Fruit fly (Drosophila melanogaster) whole organism, embryonic: ENCODE measurements around the gene CG33631.

Source experiments
- CG1024 ChIP-seq: fragments of 200-800 bp; sonication (Bioruptor generic); IDR thresholded peaks from 2 replicates; pipeline ENCODE4 v1.3.6; 2022; ENCODE audit warnings: missing biosample characterization, missing genetic modification characterization
- CG11085 ChIP-seq: fragments of 200-800 bp; sonication (Bioruptor generic); IDR thresholded peaks from 2 replicates; pipeline ENCODE4 v1.3.6; 2022; ENCODE audit warnings: missing biosample characterization, missing genetic modification characterization
- CG11695 ChIP-seq: fragments of 200-800 bp; sonication (Bioruptor generic); IDR thresholded peaks from 3 replicates; pipeline ENCODE4 v1.3.6; 2022; ENCODE audit warnings: missing biosample characterization, missing genetic modification characterization
- CG17612 ChIP-seq: fragments of 200-800 bp; sonication (Bioruptor generic); IDR thresholded peaks from 2 replicates; pipeline ENCODE4 v1.3.6; 2022; ENCODE audit warnings: missing biosample characterization, missing genetic modification characterization
- CG2712 ChIP-seq: fragments of 200-800 bp; optimal IDR thresholded peaks from 3 replicates; lab custom pipeline; 2019; ENCODE audit warnings: missing biosample characterization, mild to moderate bottlenecking, missing genetic modification characterization, moderate library complexity
- CG3163 ChIP-seq: fragments of 200-800 bp; sonication (Bioruptor generic); optimal IDR thresholded peaks from 3 replicates; lab custom pipeline; 2016; ENCODE audit warnings: missing biosample characterization, missing genetic modification characterization
- CG34224 ChIP-seq: fragments of 200-800 bp; sonication (Bioruptor generic); IDR thresholded peaks from 3 replicates; pipeline ENCODE4 v1.3.6; 2022; ENCODE audit warnings: missing biosample characterization, missing genetic modification characterization; ENCODE audit not compliant: partially characterized antibody
- CG3995 ChIP-seq: fragments of 200-800 bp; sonication (Bioruptor generic); optimal IDR thresholded peaks from 3 replicates; lab custom pipeline; 2016; ENCODE audit warnings: missing biosample characterization, missing genetic modification characterization
- CG4328 ChIP-seq: fragments of 200-800 bp; sonication (Bioruptor generic); optimal IDR thresholded peaks from 3 replicates; lab custom pipeline; 2017; ENCODE audit warnings: missing biosample characterization, missing genetic modification reagents, missing genetic modification characterization
- CG4820 ChIP-seq: fragments of 200-800 bp; sonication (Bioruptor generic); optimal IDR thresholded peaks from 3 replicates; lab custom pipeline; 2016; ENCODE audit warnings: missing biosample characterization, missing genetic modification characterization
- CG7372 ChIP-seq: fragments of 200-800 bp; sonication (Bioruptor generic); IDR thresholded peaks from 2 replicates; pipeline ENCODE4 v1.3.6; 2022; ENCODE audit warnings: missing biosample characterization, missing genetic modification characterization
- CG7556 ChIP-seq: fragments of 200-800 bp; sonication (Bioruptor generic); optimal IDR thresholded peaks from 2 replicates; lab custom pipeline; 2017; ENCODE audit warnings: missing biosample characterization, mild to moderate bottlenecking, missing genetic modification characterization
- CG7786 ChIP-seq: fragments of 200-800 bp; sonication (Bioruptor generic); optimal IDR thresholded peaks from 2 replicates; lab custom pipeline; 2016; ENCODE audit warnings: missing biosample characterization, missing genetic modification characterization
- CG9609 ChIP-seq: fragments of 200-800 bp; sonication (Bioruptor generic); optimal IDR thresholded peaks from 3 replicates; lab custom pipeline; 2016; ENCODE audit warnings: missing biosample characterization, missing genetic modification characterization
- CG9727 ChIP-seq: fragments of 200-800 bp; sonication (Bioruptor generic); optimal IDR thresholded peaks from 3 replicates; lab custom pipeline; 2017; ENCODE audit warnings: missing biosample characterization, mild to moderate bottlenecking, missing genetic modification characterization
- D19A ChIP-seq: fragments of 200-800 bp; optimal IDR thresholded peaks from 3 replicates; lab custom pipeline; 2019; ENCODE audit warnings: missing biosample characterization, mild to moderate bottlenecking, missing genetic modification characterization, moderate library complexity
- Dll ChIP-seq: fragments of 200-800 bp; sonication (Bioruptor generic); IDR thresholded peaks from 4 replicates; pipeline ENCODE4 v1.3.6; 2022; ENCODE audit warnings: missing biosample characterization, missing genetic modification characterization; ENCODE audit not compliant: partially characterized antibody
- Ets97D ChIP-seq: fragments of 200-800 bp; sonication (Bioruptor generic); optimal IDR thresholded peaks from 3 replicates; lab custom pipeline; 2016; ENCODE audit warnings: missing biosample characterization, missing genetic modification characterization
- Meics ChIP-seq: fragments of 200-800 bp; sonication (Bioruptor generic); optimal IDR thresholded peaks from 2 replicates; lab custom pipeline; 2017; ENCODE audit warnings: missing biosample characterization, mild to moderate bottlenecking, missing genetic modification characterization
- Pdp1 ChIP-seq, 2 experiments: fragments of 200-800 bp; sonication (Bioruptor generic); optimal IDR thresholded peaks; 3 replicates each; lab custom pipeline; 2016; ENCODE audit warnings: missing biosample characterization in 2 of 2, missing genetic modification characterization in 2 of 2, mild to moderate bottlenecking in 1 of 2, moderate library complexity in 1 of 2
- Xbp1 ChIP-seq: fragments of 200-800 bp; sonication (Bioruptor generic); optimal IDR thresholded peaks from 3 replicates; lab custom pipeline; 2016; ENCODE audit warnings: missing biosample characterization, mild to moderate bottlenecking, missing genetic modification characterization
- bsh ChIP-seq, 2 experiments: fragments of 200-800 bp; sonication (Bioruptor generic); optimal IDR thresholded peaks; 2 replicates each; lab custom pipeline; 2017 to 2018; ENCODE audit warnings: mild to moderate bottlenecking in 2 of 2, missing biosample characterization in 2 of 2, missing genetic modification characterization in 2 of 2, moderate library complexity in 1 of 2
- ci ChIP-seq: fragments of 200-800 bp; sonication (Bioruptor generic); IDR thresholded peaks from 3 replicates; pipeline ENCODE4 v1.3.6; 2022; ENCODE audit warnings: missing biosample characterization, missing genetic modification characterization
- esg ChIP-seq: fragments of 200-800 bp; sonication (Bioruptor generic); conservative IDR thresholded peaks from 2 replicates; pipeline ENCODE4 v1.3.6; 2022; ENCODE audit warnings: missing biosample characterization, missing genetic modification characterization
- ewg ChIP-seq: fragments of 200-800 bp; sonication (Bioruptor generic); optimal IDR thresholded peaks from 3 replicates; lab custom pipeline; 2017; ENCODE audit warnings: mild to moderate bottlenecking, missing biosample characterization, missing genetic modification reagents, missing genetic modification characterization
- gce ChIP-seq: fragments of 200-800 bp; sonication (Bioruptor generic); IDR thresholded peaks from 3 replicates; pipeline ENCODE4 v1.3.6; 2022; ENCODE audit warnings: missing biosample characterization, missing genetic modification characterization
- hbn ChIP-seq: fragments of 200-800 bp; sonication (Bioruptor generic); IDR thresholded peaks from 2 replicates; pipeline ENCODE4 v1.3.6; 2022; ENCODE audit warnings: missing biosample characterization, missing genetic modification characterization; ENCODE audit not compliant: partially characterized antibody
- inv ChIP-seq: fragments of 200-800 bp; sonication (Bioruptor generic); IDR thresholded peaks from 2 replicates; pipeline ENCODE4 v1.3.6; 2022; ENCODE audit warnings: missing biosample characterization, missing genetic modification characterization; ENCODE audit not compliant: partially characterized antibody
- jigr1 ChIP-seq: fragments of 200-800 bp; sonication (Bioruptor generic); IDR thresholded peaks from 3 replicates; pipeline ENCODE4 v1.3.6; 2022; ENCODE audit warnings: missing biosample characterization, missing genetic modification characterization
- jing ChIP-seq: fragments of 200-800 bp; sonication (Bioruptor generic); optimal IDR thresholded peaks from 2 replicates; lab custom pipeline; 2018; ENCODE audit warnings: missing biosample characterization, mild to moderate bottlenecking, missing genetic modification characterization
- nerfin-1 ChIP-seq: fragments of 200-800 bp; sonication (Bioruptor generic); optimal IDR thresholded peaks from 3 replicates; lab custom pipeline; 2019; ENCODE audit warnings: missing biosample characterization, mild to moderate bottlenecking, missing genetic modification characterization, moderate library complexity
- oc ChIP-seq: fragments of 200-800 bp; sonication (Bioruptor generic); optimal IDR thresholded peaks from 2 replicates; lab custom pipeline; 2018; ENCODE audit warnings: missing biosample characterization, mild to moderate bottlenecking, missing genetic modification characterization, moderate library complexity
- sc ChIP-seq, 3 experiments: fragments of >200 bp in 2 of 3; fragments of 200-800 bp in 1 of 3; sonication (Bioruptor generic) in 1 of 3; optimal IDR thresholded peaks; 2 replicates in 2 of 3; 3 replicates in 1 of 3; lab custom pipeline; 2017; ENCODE audit warnings: mild to moderate bottlenecking in 1 of 3, missing biosample characterization in 1 of 3, missing genetic modification characterization in 1 of 3, missing genetic modification reagents in 1 of 3
- tgo ChIP-seq: fragments of 200-800 bp; sonication (Bioruptor generic); IDR thresholded peaks from 3 replicates; pipeline ENCODE4 v1.3.6; 2022; ENCODE audit warnings: missing biosample characterization, missing genetic modification characterization
- trh ChIP-seq: fragments of 200-800 bp; sonication (Bioruptor generic); optimal IDR thresholded peaks from 2 replicates; lab custom pipeline; 2016; ENCODE audit warnings: missing biosample characterization, missing genetic modification characterization

Gene CG33631

dm6 chr3R:10059952-10060351, 3.9 kb upstream of the CG33631 start, which contains the start of gene Npc2c:
Gene Npc2c (plus strand): TSS chr3R:10060252.
- TF ChIP-seq CG17612: no peak
- TF ChIP-seq CG7556 (GFP tag; lab: Kevin White, UChicago): no peak
- no peak for TF ChIP-seq jing (GFP tag; lab: Kevin White, UChicago)
- TF ChIP-seq CG1024 (GFP tag; lab: Robert Waterston, UW): no peak
- TF ChIP-seq CG9727 (GFP tag; lab: Kevin White, UChicago): no peak
- no peak for TF ChIP-seq Xbp1
- no peak for TF ChIP-seq Meics (GFP tag; lab: Kevin White, UChicago)
- no peak for TF ChIP-seq hbn (GFP tag; lab: Robert Waterston, UW)
- TF ChIP-seq oc (tag; lab: Kevin White, UChicago): no peak
- TF ChIP-seq esg: no peak
- TF ChIP-seq CG11085 (GFP tag; lab: Robert Waterston, UW): no peak
- no peak for TF ChIP-seq ewg
- no peak for TF ChIP-seq CG3163
- TF ChIP-seq nerfin-1 (tag; lab: Kevin White, UChicago): no peak
- TF ChIP-seq, all 482 proteins: peak for 0

dm6 chr3R:10062324-10062723, 1.5 kb upstream of the CG33631 start, which contains the start of gene CG33630:
Gene CG33630 (plus strand): TSS chr3R:10062624.
- TF ChIP-seq Pdp1 (GFP tag; optimal IDR thresholded peaks at IDR 0.05; lab: Kevin White, UChicago) (peak in 1 of 2 experiments; percentile 63), CG4328 (GFP tag; lab: Kevin White, UChicago) (no peak)

- TF ChIP-seq bsh (GFP tag; optimal IDR thresholded peaks at IDR 0.05; lab: Kevin White, UChicago) (no peak), sc (optimal IDR thresholded peaks at IDR 0.05; lab: Kevin White, UChicago) (no peak), sc (GFP tag; optimal IDR thresholded peaks at IDR 0.05; lab: Kevin White, UChicago) (no peak), jigr1 (GFP tag; lab: Robert Waterston, UW) (no peak), CG9609 (no peak), D19A (tag; lab: Kevin White, UChicago) (no peak), tgo (GFP tag; lab: Robert Waterston, UW) (no peak), Ets97D (no peak), CG4820 (GFP tag; lab: Kevin White, UChicago) (no peak), CG34224 (GFP tag; lab: Robert Waterston, UW) (no peak), CG7372 (GFP tag; lab: Robert Waterston, UW) (no peak), ci (no peak), gce (GFP tag; lab: Robert Waterston, UW) (no peak), CG3995 (GFP tag; lab: Kevin White, UChicago) (no peak), Dll (GFP tag; lab: Robert Waterston, UW) (no peak)
Measured at dm6 chr3R:10066470-10066869, 2.7 kb downstream of the CG33631 start, which contains the start of gene CG33783. Gene CG33783 (plus strand): TSS chr3R:10066770.

dm6 chr3R:10067605-10068004, 3.8 kb downstream of the CG33631 start, which contains the start of gene CG33784:
Gene CG33784 (plus strand): TSS chr3R:10067905.
- no peak for TF ChIP-seq CG11695 (GFP tag; lab: Robert Waterston, UW)
- no peak for TF ChIP-seq inv (GFP tag; lab: Robert Waterston, UW)
- no peak for TF ChIP-seq CG2712 (tag; lab: Kevin White, UChicago)
- no peak for TF ChIP-seq CG7786 (GFP tag; lab: Kevin White, UChicago)
- no peak for TF ChIP-seq trh (GFP tag; lab: Kevin White, UChicago)
